Fruit fly (Drosophila melanogaster): ENCODE results near the gene GABA-B-R1.

GABA-B-R1 gene

dm6 chr2L:15009703-15010102 lies 6.4 kb upstream of the GABA-B-R1 start, which contains the start of the genes THG and Rnmt (continued):
- peak; percentile 85 for TF ChIP-seq CG14710 (tag; optimal IDR thresholded peaks at IDR 0.05)
- TF ChIP-seq ab (GFP tag; optimal IDR thresholded peaks at IDR 0.05): no peak
- peak; percentile 84 for TF ChIP-seq CG3847 (GFP tag; IDR thresholded peaks at IDR 0.05)
- TF ChIP-seq fd102C (GFP tag; optimal IDR thresholded peaks at IDR 0.05): no peak
- TF ChIP-seq tin (GFP tag; optimal IDR thresholded peaks at IDR 0.05): peak; percentile 86
- peak; percentile 63 for TF ChIP-seq bcd (GFP tag; optimal IDR thresholded peaks at IDR 0.05)
- peak; percentile 71 for TF ChIP-seq Six4 (GFP tag; optimal IDR thresholded peaks at IDR 0.05)
- peak; percentile 87 for TF ChIP-seq CG12659 (GFP tag; optimal IDR thresholded peaks at IDR 0.05)
- TF ChIP-seq Sry-δ (GFP tag; optimal IDR thresholded peaks at IDR 0.05): peak; percentile 91
- no peak for TF ChIP-seq schlank (tag; optimal IDR thresholded peaks at IDR 0.05)
- peak; percentile 68 to 90 for TF ChIP-seq dpn (GFP tag; optimal IDR thresholded peaks at IDR 0.05)
- no peak for TF ChIP-seq CG8478 (optimal IDR thresholded peaks at IDR 0.05)
- no peak for TF ChIP-seq CG7745 (tag; optimal IDR thresholded peaks at IDR 0.05)
- peak; percentile 91 for TF ChIP-seq Rfx (GFP tag; IDR thresholded peaks at IDR 0.05)
- peak; percentile 87 for TF ChIP-seq Chrac-16 (GFP tag; optimal IDR thresholded peaks at IDR 0.05)
- no peak for TF ChIP-seq pan (optimal IDR thresholded peaks at IDR 0.05)
- TF ChIP-seq pan (GFP tag; optimal IDR thresholded peaks at IDR 0.05 in 1 of 2, IDR thresholded peaks at IDR 0.05 in 1 of 2): peak in 1 of 2 experiments; percentile 83
- peak; percentile 58 for TF ChIP-seq jumu (GFP tag; optimal IDR thresholded peaks at IDR 0.05)
- peak; percentile 67 for TF ChIP-seq CG11723 (GFP tag; optimal IDR thresholded peaks at IDR 0.05)
- TF ChIP-seq ind (GFP tag; optimal IDR thresholded peaks at IDR 0.05): peak; percentile 81
- TF ChIP-seq CG8359 (GFP tag; optimal IDR thresholded peaks at IDR 0.05; ENCODE audit: borderline replicate concordance): peak; percentile 4
- peak; percentile 33 for TF ChIP-seq shn (GFP tag; optimal IDR thresholded peaks at IDR 0.05)
- TF ChIP-seq Aef1 (GFP tag; IDR thresholded peaks at IDR 0.05): peak; percentile 82
- peak; percentile 46; the same call in 1 of the 2 replicates for TF ChIP-seq ham (GFP tag; IDR thresholded peaks at IDR 0.05)
- TF ChIP-seq CoRest (tag; optimal IDR thresholded peaks at IDR 0.05): peak; percentile 89
- peak; percentile 96 for TF ChIP-seq Hr3 (GFP tag; optimal IDR thresholded peaks at IDR 0.05)
- peak; percentile 75; the same call in 1 of the 2 replicates for TF ChIP-seq ranshi (GFP tag; IDR thresholded peaks at IDR 0.05)
- peak; percentile 57 for TF ChIP-seq jing (GFP tag; optimal IDR thresholded peaks at IDR 0.05)
- no peak for TF ChIP-seq emc (GFP tag; optimal IDR thresholded peaks at IDR 0.05)
- peak; percentile 41 for TF ChIP-seq crc (GFP tag; optimal IDR thresholded peaks at IDR 0.05)
- peak; percentile 78 for TF ChIP-seq kay (GFP tag; optimal IDR thresholded peaks at IDR 0.05)
- TF ChIP-seq cg (GFP tag; optimal IDR thresholded peaks at IDR 0.05): no peak
- TF ChIP-seq run (tag; optimal IDR thresholded peaks at IDR 0.05): peak; percentile 12
- peak; percentile 54; the same call in 1 of the 2 replicates for TF ChIP-seq sens-2 (GFP tag; IDR thresholded peaks at IDR 0.05)
- TF ChIP-seq MBD-R2 (GFP tag; IDR thresholded peaks at IDR 0.05): peak; percentile 93
- TF ChIP-seq Hr78 (GFP tag; optimal IDR thresholded peaks at IDR 0.05): peak in 1 of 2 experiments; percentile 40
- peak; percentile 93 for TF ChIP-seq CG30403 (GFP tag; optimal IDR thresholded peaks at IDR 0.05)
- TF ChIP-seq pb (GFP tag; optimal IDR thresholded peaks at IDR 0.05): no peak
- TF ChIP-seq jigr1 (GFP tag; IDR thresholded peaks at IDR 0.05): 0 out of 3 replicates have a peak, but pooled peaks have one; percentile 37
- TF ChIP-seq repo (GFP tag; optimal IDR thresholded peaks at IDR 0.05): peak; percentile 29
- no peak for TF ChIP-seq br (optimal IDR thresholded peaks at IDR 0.05)
- TF ChIP-seq tap (tag; optimal IDR thresholded peaks at IDR 0.05): peak; percentile 65
- peak; percentile 83 for TF ChIP-seq CG11504 (tag; optimal IDR thresholded peaks at IDR 0.05)
- TF ChIP-seq exex (tag; optimal IDR thresholded peaks at IDR 0.05): peak; percentile 41
- peak; percentile 64 for TF ChIP-seq CG30431 (GFP tag; optimal IDR thresholded peaks at IDR 0.05)
- TF ChIP-seq slou (GFP tag; optimal IDR thresholded peaks at IDR 0.05): peak; percentile 43
- peak; percentile 33 for TF ChIP-seq en (GFP tag; optimal IDR thresholded peaks at IDR 0.05)
- peak; percentile 88 for TF ChIP-seq NC2β (GFP tag; optimal IDR thresholded peaks at IDR 0.05)
- peak; percentile 81 for TF ChIP-seq chn (GFP tag; optimal IDR thresholded peaks at IDR 0.05)
- TF ChIP-seq CG10431 (GFP tag; optimal IDR thresholded peaks at IDR 0.05): peak; percentile 7
- TF ChIP-seq CG6654 (GFP tag; optimal IDR thresholded peaks at IDR 0.05): no peak
- TF ChIP-seq CG32532 (GFP tag; IDR thresholded peaks at IDR 0.05): peak; percentile 91
